Worm (Caenorhabditis elegans): ENCODE data around the gene K11H12.7.

DNA sequence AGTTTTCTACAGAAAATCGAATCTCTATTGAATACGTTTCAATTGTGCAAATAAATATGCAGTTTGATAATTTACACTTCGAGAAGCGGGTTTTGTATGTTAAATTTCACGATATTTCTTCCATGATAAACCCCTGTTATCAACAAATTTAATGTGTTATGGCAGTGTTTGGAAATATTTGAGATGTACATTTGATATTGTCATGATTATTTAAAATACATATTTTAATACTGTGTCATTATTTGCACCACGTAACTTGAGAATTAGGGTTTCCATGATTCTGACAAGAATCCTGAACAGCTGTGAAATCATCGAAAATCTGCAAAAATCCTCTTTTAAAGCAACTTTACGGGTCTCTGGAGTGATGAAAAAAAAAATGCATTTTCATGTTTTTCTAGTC lies 5.1 kb downstream of the K11H12.7 start, which contains the start of gene K11H12.11:
- TF ChIP-seq ztf-11 (tag; optimal IDR thresholded peaks at IDR 0.05), result no peak
- TF ChIP-seq daf-19 (GFP tag; conservative IDR thresholded peaks at IDR 0.05), result no peak
- no peak for TF ChIP-seq unc-39 (tag; optimal IDR thresholded peaks at IDR 0.05)
- TF ChIP-seq ama-1 (optimal IDR thresholded peaks at IDR 0.05), result no peak
- no peak for TF ChIP-seq arid-1 (GFP tag; conservative IDR thresholded peaks at IDR 0.05)
- no peak for TF ChIP-seq unc-62 (GFP tag; optimal IDR thresholded peaks at IDR 0.05 in 1 of 2)
- TF ChIP-seq unc-62 (tag; optimal IDR thresholded peaks at IDR 0.05), result no peak
- no peak for TF ChIP-seq aha-1 (tag)

All from whole organism, L4 larva.